Worm (Caenorhabditis elegans): ENCODE measurements around the gene hlh-4.

Gene hlh-4

ce11 chrIII:9694474-9694873, 44.4 kb downstream of the hlh-4 start, which contains the start of gene set-3:
Gene set-3, minus strand, starts transcription at chrIII:9694574.
- TF ChIP-seq dao-5 (tag; optimal IDR thresholded peaks at IDR 0.05) (no peak), him-1 (tag; optimal IDR thresholded peaks at IDR 0.05) (no peak), W03F9.2 (tag; optimal IDR thresholded peaks at IDR 0.05) (no peak)

- no peak for TF ChIP-seq W03F9.2 (tag; optimal IDR thresholded peaks at IDR 0.05)
- no peak for TF ChIP-seq dao-5 (tag; optimal IDR thresholded peaks at IDR 0.05)
- TF ChIP-seq him-1 (tag; optimal IDR thresholded peaks at IDR 0.05): no peak
Measured at ce11 chrIII:9690044-9690443, 48.8 kb downstream of the hlh-4 start, which contains the start of gene best-5. Gene best-5, minus strand, starts transcription at chrIII:9690253.

DNA sequence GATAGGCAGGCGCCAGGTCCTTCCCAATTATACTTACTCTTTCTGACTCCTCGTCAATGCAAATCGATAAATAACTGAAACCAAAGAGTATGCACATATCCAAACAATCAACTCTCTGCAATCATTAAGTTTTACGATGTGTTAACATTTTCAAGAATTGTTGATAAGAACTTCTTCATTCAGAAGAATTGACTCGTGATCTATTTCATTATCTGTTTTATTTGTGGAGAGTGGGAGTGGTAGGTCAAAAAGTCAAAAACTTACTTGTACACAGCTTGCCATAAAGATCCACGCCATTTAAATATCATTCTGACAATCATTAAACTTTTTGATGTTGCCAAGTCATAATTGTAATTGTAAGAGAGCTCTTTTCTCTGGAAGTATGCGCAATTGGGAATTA, 49.5 kb downstream of the hlh-4 start:
- no peak for TF ChIP-seq dao-5 (tag; optimal IDR thresholded peaks at IDR 0.05)
- TF ChIP-seq W03F9.2 (tag; optimal IDR thresholded peaks at IDR 0.05): no peak
- no peak for TF ChIP-seq him-1 (tag; optimal IDR thresholded peaks at IDR 0.05)
